Worm (Caenorhabditis elegans): ENCODE data around the gene F08C6.18.
A peak's percentile ranks its signal among the peaks of the same experiment; 100 is the strongest.

F08C6.18 gene

ce11 chrX:7569685-7570518, 3.5 kb downstream of the F08C6.18 start, which contains the start of gene apy-1 (continued):
- TF ChIP-seq hlh-17 (GFP tag; optimal IDR thresholded peaks at IDR 0.05; ENCODE audit: borderline replicate concordance) (no peak), F16B12.6 (tag; optimal IDR thresholded peaks at IDR 0.05) (no peak), egl-13 (tag; optimal IDR thresholded peaks at IDR 0.05) (peak; percentile 66), zag-1 (tag; optimal IDR thresholded peaks at IDR 0.05) (no peak), nhr-28 (tag; optimal IDR thresholded peaks at IDR 0.05) (no peak), lin-14 (GFP tag; optimal IDR thresholded peaks at IDR 0.05) (peak; percentile 82), isw-1 (GFP tag; IDR thresholded peaks at IDR 0.05) (no peak), sup-37 (GFP tag; optimal IDR thresholded peaks at IDR 0.05) (no peak), ama-1 (optimal IDR thresholded peaks at IDR 0.05) (no peak), nhr-11 (tag; optimal IDR thresholded peaks at IDR 0.05) (no peak), snu-23 (GFP tag; optimal IDR thresholded peaks at IDR 0.05) (peak; percentile 23), irx-1 (tag; optimal IDR thresholded peaks at IDR 0.05) (peak; percentile 59), Y116A8C.19 (tag; optimal IDR thresholded peaks at IDR 0.05; ENCODE audit: borderline replicate concordance) (no peak), grh-1 (GFP tag; IDR thresholded peaks at IDR 0.05) (no peak), sox-4 (tag; optimal IDR thresholded peaks at IDR 0.05) (peak; percentile 62), skn-1 (tag; optimal IDR thresholded peaks at IDR 0.05) (no peak), nhr-47 (tag; optimal IDR thresholded peaks at IDR 0.05) (peak; percentile 69), pqm-1 (tag; optimal IDR thresholded peaks at IDR 0.05) (no peak), dsc-1 (tag; optimal IDR thresholded peaks at IDR 0.05) (peak; percentile 40), mab-9 (GFP tag; IDR thresholded peaks at IDR 0.05) (no peak), aha-1 (tag; optimal IDR thresholded peaks at IDR 0.05) (no peak), blmp-1 (tag; optimal IDR thresholded peaks at IDR 0.05) (peak; percentile 27), nhr-90 (tag; optimal IDR thresholded peaks at IDR 0.05; ENCODE audit: poor library complexity) (peak; percentile 20), jun-1 (tag; optimal IDR thresholded peaks at IDR 0.05) (no peak), nhr-85 (tag) (peak; percentile 87), nhr-19 (GFP tag; conservative IDR thresholded peaks at IDR 0.05) (peak; percentile 13; the same call in 1 of the 2 replicates), unc-30 (tag; optimal IDR thresholded peaks at IDR 0.05) (no peak), ceh-88 (GFP tag; IDR thresholded peaks at IDR 0.05) (0 out of 2 replicates have a peak, but pooled peaks have one; percentile 18), mep-1 (tag; optimal IDR thresholded peaks at IDR 0.05) (peak; percentile 46), pax-3 (tag; optimal IDR thresholded peaks at IDR 0.05) (no peak), tlp-1 (tag; optimal IDR thresholded peaks at IDR 0.05) (no peak), ceh-82 (tag; optimal IDR thresholded peaks at IDR 0.05) (peak in 2 of 3 experiments; percentile 2 to 3), rnt-1 (tag; optimal IDR thresholded peaks at IDR 0.05) (peak; percentile 69), nhr-84 (tag; optimal IDR thresholded peaks at IDR 0.05) (no peak)

- TF ChIP-seq mef-2 (tag; optimal IDR thresholded peaks at IDR 0.05) = no peak
- no peak for TF ChIP-seq dpl-1 (GFP tag; optimal IDR thresholded peaks at IDR 0.05)
- no peak for TF ChIP-seq ceh-88 (GFP tag; IDR thresholded peaks at IDR 0.05)
- peak; percentile 44 for TF ChIP-seq nhr-90 (tag; optimal IDR thresholded peaks at IDR 0.05; ENCODE audit: poor library complexity)
- TF ChIP-seq F16B12.6 (tag; optimal IDR thresholded peaks at IDR 0.05) = no peak
- peak in 3 of 6 experiments; percentile 46 to 57 (median 55) for TF ChIP-seq elt-3 (tag; optimal IDR thresholded peaks at IDR 0.05)
- TF ChIP-seq nhr-47 (tag; optimal IDR thresholded peaks at IDR 0.05) = peak; percentile 5
- TF ChIP-seq mab-9 (GFP tag; IDR thresholded peaks at IDR 0.05) = no peak
- no peak for TF ChIP-seq swsn-7 (tag; optimal IDR thresholded peaks at IDR 0.05)
- peak; percentile 68 for TF ChIP-seq nhr-85 (tag)
- TF ChIP-seq C34B4.2 (tag; optimal IDR thresholded peaks at IDR 0.05) = no peak
- TF ChIP-seq ceh-82 (tag; optimal IDR thresholded peaks at IDR 0.05) = no peak
- TF ChIP-seq ztf-4 (tag; optimal IDR thresholded peaks at IDR 0.05) = no peak
- no peak for TF ChIP-seq hlh-4 (tag; optimal IDR thresholded peaks at IDR 0.05)
- TF ChIP-seq nhr-84 (tag; optimal IDR thresholded peaks at IDR 0.05) = no peak
- peak; percentile 36 for TF ChIP-seq snu-23 (GFP tag; optimal IDR thresholded peaks at IDR 0.05)
- no peak for TF ChIP-seq ces-1 (GFP tag; optimal IDR thresholded peaks at IDR 0.05)
- TF ChIP-seq C16A3.4 (tag; optimal IDR thresholded peaks at IDR 0.05) = no peak
- TF ChIP-seq skn-1 (tag; optimal IDR thresholded peaks at IDR 0.05) = no peak
- no peak for TF ChIP-seq efl-1 (optimal IDR thresholded peaks at IDR 0.05)
- TF ChIP-seq efl-1 (GFP tag; optimal IDR thresholded peaks at IDR 0.05 in 1 of 2) = peak in 1 of 2 experiments; percentile 50
- no peak for TF ChIP-seq sox-4 (tag; optimal IDR thresholded peaks at IDR 0.05)
- no peak for TF ChIP-seq nhr-77 (tag; optimal IDR thresholded peaks at IDR 0.05)
- TF ChIP-seq lir-3 (tag; optimal IDR thresholded peaks at IDR 0.05; ENCODE audit: poor library complexity) = no peak
- no peak for TF ChIP-seq Y116A8C.19 (tag; optimal IDR thresholded peaks at IDR 0.05; ENCODE audit: borderline replicate concordance)
- peak; percentile 24 for TF ChIP-seq blmp-1 (tag; optimal IDR thresholded peaks at IDR 0.05)
- peak; percentile 5 for TF ChIP-seq tbx-2 (tag; optimal IDR thresholded peaks at IDR 0.05)
- TF ChIP-seq nhr-20 (tag; optimal IDR thresholded peaks at IDR 0.05) = peak; percentile 64
- TF ChIP-seq grh-1 (GFP tag; IDR thresholded peaks at IDR 0.05) = peak; percentile 66
Observed at ce11 chrX:7568684-7569289, 4.6 kb downstream of the F08C6.18 start.
